Fruit fly (Drosophila melanogaster) whole organism, embryonic: ENCODE results near the gene CG18586.

Experiments
- Sry-β ChIP-seq: fragments of 200-800 bp; sonication (Bioruptor generic); optimal IDR thresholded peaks from 2 replicates; lab custom pipeline; 2018; ENCODE audit warnings: missing biosample characterization, mild to moderate bottlenecking, missing genetic modification characterization, moderate library complexity
- ac ChIP-seq: fragments of 200-800 bp; sonication (Bioruptor generic); optimal IDR thresholded peaks from 3 replicates; lab custom pipeline; 2017; ENCODE audit warnings: missing biosample characterization, mild to moderate bottlenecking, missing genetic modification characterization
- prd ChIP-seq, 3 experiments: fragments of >200 bp in 2 of 3; fragments of 200-800 bp in 1 of 3; sonication (Bioruptor generic) in 1 of 3; optimal IDR thresholded peaks in 2 of 3; IDR thresholded peaks in 1 of 3; 2 replicates in 2 of 3; 3 replicates in 1 of 3; pipeline versions ENCODE4 v1.3.6 to Lab custom; 2017 to 2022; ENCODE audit warnings: missing biosample characterization in 1 of 3, missing genetic modification characterization in 1 of 3
- stc ChIP-seq: fragments of 200-800 bp; sonication (Bioruptor generic); IDR thresholded peaks from 2 replicates; pipeline ENCODE4 v1.3.6; 2022; ENCODE audit warnings: missing biosample characterization, missing genetic modification characterization

DNA sequence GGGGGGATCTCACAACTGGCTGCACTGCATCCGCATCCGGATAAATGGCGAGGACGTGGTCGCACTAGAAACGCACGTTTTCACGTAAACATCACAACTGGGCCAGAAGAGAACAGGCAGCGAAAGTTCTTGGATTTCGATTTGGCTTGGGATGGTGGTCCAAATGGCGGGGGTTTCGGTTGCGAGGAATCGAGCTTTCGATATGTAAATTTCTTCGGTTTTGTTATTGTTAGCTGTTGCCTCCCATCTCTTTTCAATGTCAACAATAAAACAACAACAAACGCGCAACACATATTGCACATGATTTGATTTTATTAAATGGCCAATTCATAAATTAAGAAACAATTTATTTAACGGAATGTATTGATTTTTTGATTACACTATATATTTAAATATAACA, 48.1 kb downstream of the CG18586 start, which contains the start of gene PXo:
- TF ChIP-seq stc (GFP tag; lab: Robert Waterston, UW), result no peak
- TF ChIP-seq prd (optimal IDR thresholded peaks at IDR 0.05; lab: Kevin White, UChicago), result no peak
- TF ChIP-seq prd (GFP tag; IDR thresholded peaks at IDR 0.05; lab: Robert Waterston, UW), result no peak
- no peak for TF ChIP-seq ac (GFP tag; lab: Kevin White, UChicago)
- no peak for TF ChIP-seq Sry-β (GFP tag; lab: Kevin White, UChicago)
